Fruit fly (Drosophila melanogaster) whole organism, prepupa: ENCODE results near the gene fan.

Experiments
- CG11762 ChIP-seq: fragments of 200-800 bp; sonication (Bioruptor generic); optimal IDR thresholded peaks from 3 replicates; lab custom pipeline; 2016; ENCODE audit warnings: missing biosample characterization, missing genetic modification characterization; ENCODE audit not compliant: insufficient read depth
- CG11902 ChIP-seq: fragments of 200-800 bp; sonication (Bioruptor generic); optimal IDR thresholded peaks from 3 replicates; lab custom pipeline; 2016; ENCODE audit warnings: missing biosample characterization, missing genetic modification characterization
- CG15336 ChIP-seq: fragments of 200-800 bp; sonication (Bioruptor generic); IDR thresholded peaks from 2 replicates; pipeline ENCODE4 v1.3.6; 2022; ENCODE audit warnings: missing biosample characterization, missing genetic modification characterization
- CG1621 ChIP-seq: fragments of 200-800 bp; sonication (Bioruptor generic); optimal IDR thresholded peaks from 3 replicates; lab custom pipeline; 2018; ENCODE audit warnings: missing biosample characterization, mild to moderate bottlenecking, missing genetic modification characterization
- CG16779 ChIP-seq: fragments of 200-800 bp; sonication (Bioruptor generic); optimal IDR thresholded peaks from 3 replicates; lab custom pipeline; 2017; ENCODE audit warnings: missing biosample characterization, mild to moderate bottlenecking, missing genetic modification characterization
- CG3032 ChIP-seq: fragments of 200-800 bp; optimal IDR thresholded peaks from 2 replicates; lab custom pipeline; 2019; ENCODE audit warnings: missing biosample characterization, mild to moderate bottlenecking, missing genetic modification characterization, moderate library complexity
- CG31627 ChIP-seq: fragments of 200-800 bp; sonication (Bioruptor generic); optimal IDR thresholded peaks from 3 replicates; lab custom pipeline; 2016; ENCODE audit warnings: missing biosample characterization, missing genetic modification characterization
- CG32006 ChIP-seq: fragments of 200-800 bp; sonication (Bioruptor generic); optimal IDR thresholded peaks from 3 replicates; lab custom pipeline; 2017; ENCODE audit warnings: missing biosample characterization, mild to moderate bottlenecking, missing genetic modification characterization
- CG3919 ChIP-seq: fragments of 200-800 bp; sonication (Bioruptor generic); optimal IDR thresholded peaks from 3 replicates; lab custom pipeline; 2016; ENCODE audit warnings: missing biosample characterization, missing genetic modification characterization
- CG4318 ChIP-seq: fragments of 200-800 bp; sonication (Bioruptor generic); optimal IDR thresholded peaks from 3 replicates; lab custom pipeline; 2017; ENCODE audit warnings: missing biosample characterization, mild to moderate bottlenecking, missing genetic modification characterization
- CG6276 ChIP-seq: fragments of 200-800 bp; sonication (Bioruptor generic); optimal IDR thresholded peaks from 2 replicates; lab custom pipeline; 2017; ENCODE audit warnings: missing biosample characterization, mild to moderate bottlenecking, missing genetic modification characterization
- CG6792 ChIP-seq: fragments of 200-800 bp; sonication (Bioruptor generic); optimal IDR thresholded peaks from 3 replicates; lab custom pipeline; 2016; ENCODE audit warnings: missing biosample characterization, missing genetic modification characterization
- CG6808 ChIP-seq: fragments of 200-800 bp; sonication (Bioruptor generic); optimal IDR thresholded peaks from 3 replicates; lab custom pipeline; 2017; ENCODE audit warnings: missing biosample characterization, missing genetic modification characterization, mild to moderate bottlenecking, moderate library complexity, missing genetic modification reagents
- CG7368 ChIP-seq: fragments of 200-800 bp; sonication (Bioruptor generic); optimal IDR thresholded peaks from 3 replicates; lab custom pipeline; 2016; ENCODE audit warnings: missing biosample characterization, missing genetic modification characterization
- CG8119 ChIP-seq: fragments of 200-800 bp; sonication (Bioruptor generic); IDR thresholded peaks from 3 replicates; pipeline ENCODE4 v1.3.6; 2022; ENCODE audit warnings: missing biosample characterization, missing genetic modification characterization
- CG8632 ChIP-seq: fragments of 200-800 bp; sonication (Bioruptor generic); optimal IDR thresholded peaks from 3 replicates; lab custom pipeline; 2016; ENCODE audit warnings: missing biosample characterization, missing genetic modification characterization
- CG9139 ChIP-seq: fragments of 200-800 bp; sonication (Bioruptor generic); optimal IDR thresholded peaks from 3 replicates; lab custom pipeline; 2017; ENCODE audit warnings: missing biosample characterization, mild to moderate bottlenecking, missing genetic modification characterization
- Eip75B ChIP-seq: fragments of 200-800 bp; sonication (Bioruptor generic); optimal IDR thresholded peaks from 3 replicates; lab custom pipeline; 2016; ENCODE audit warnings: missing biosample characterization, missing genetic modification characterization
- Eip78C ChIP-seq: fragments of 200-800 bp; sonication (Bioruptor generic); peaks from one replicate; lab custom pipeline; 2016; ENCODE audit warnings: missing biosample characterization, missing genetic modification characterization
- Eip93F ChIP-seq: fragments of 200-800 bp; sonication (Bioruptor generic); optimal IDR thresholded peaks from 2 replicates; lab custom pipeline; 2016; ENCODE audit warnings: missing biosample characterization, mild to moderate bottlenecking, missing genetic modification characterization
- Ets21C ChIP-seq: fragments of 200-800 bp; sonication (Bioruptor generic); optimal IDR thresholded peaks from 3 replicates; lab custom pipeline; 2016; ENCODE audit warnings: missing biosample characterization, missing genetic modification characterization
- Ets96B ChIP-seq: fragments of 200-800 bp; optimal IDR thresholded peaks from 2 replicates; lab custom pipeline; 2019; ENCODE audit warnings: missing biosample characterization, mild to moderate bottlenecking, missing genetic modification characterization, moderate library complexity
- Gug ChIP-seq: fragments of 200-800 bp; sonication (Bioruptor generic); IDR thresholded peaks from 2 replicates; pipeline ENCODE4 v1.3.6; 2022; ENCODE audit warnings: missing biosample characterization, missing genetic modification characterization
- Hr39 ChIP-seq: fragments of 200-800 bp; sonication (Bioruptor generic); optimal IDR thresholded peaks from 2 replicates; lab custom pipeline; 2016; ENCODE audit warnings: missing biosample characterization, missing genetic modification characterization
- Lpt ChIP-seq: fragments of 200-800 bp; sonication (Bioruptor generic); optimal IDR thresholded peaks from 3 replicates; lab custom pipeline; 2016; ENCODE audit warnings: missing biosample characterization, missing genetic modification characterization
- OdsH ChIP-seq: fragments of 200-800 bp; sonication (Bioruptor generic); optimal IDR thresholded peaks from 3 replicates; lab custom pipeline; 2016; ENCODE audit warnings: missing biosample characterization, missing genetic modification characterization
- Sox15 ChIP-seq: fragments of 200-800 bp; sonication (Bioruptor generic); optimal IDR thresholded peaks from 3 replicates; lab custom pipeline; 2016; ENCODE audit warnings: missing biosample characterization, missing genetic modification characterization
- acj6 ChIP-seq: fragments of 200-800 bp; sonication (Bioruptor generic); optimal IDR thresholded peaks from 3 replicates; lab custom pipeline; 2016; ENCODE audit warnings: missing biosample characterization, missing genetic modification characterization
- cyc ChIP-seq: fragments of 200-800 bp; sonication (Bioruptor generic); optimal IDR thresholded peaks from 3 replicates; lab custom pipeline; 2016; ENCODE audit warnings: missing biosample characterization, missing genetic modification characterization
- dac ChIP-seq: fragments of 200-800 bp; sonication (Bioruptor generic); optimal IDR thresholded peaks from 2 replicates; lab custom pipeline; 2017; ENCODE audit warnings: missing biosample characterization, mild to moderate bottlenecking, missing genetic modification characterization
- dsx ChIP-seq: fragments of 200-800 bp; optimal IDR thresholded peaks from 3 replicates; lab custom pipeline; 2019; ENCODE audit warnings: missing biosample characterization, mild to moderate bottlenecking, missing genetic modification characterization, moderate library complexity; ENCODE audit not compliant: poor library complexity, severe bottlenecking
- eg ChIP-seq: fragments of 200-800 bp; sonication (Bioruptor generic); IDR thresholded peaks from 3 replicates; pipeline ENCODE4 v1.3.6; 2022; ENCODE audit warnings: missing biosample characterization, missing genetic modification characterization
- esn ChIP-seq: fragments of 200-800 bp; sonication (Bioruptor generic); optimal IDR thresholded peaks from 2 replicates; lab custom pipeline; 2016; ENCODE audit warnings: missing biosample characterization, mild to moderate bottlenecking, missing genetic modification characterization, moderate library complexity
- fd59A ChIP-seq: fragments of 200-800 bp; sonication (Bioruptor generic); optimal IDR thresholded peaks from 2 replicates; lab custom pipeline; 2017; ENCODE audit warnings: missing biosample characterization, mild to moderate bottlenecking, missing genetic modification characterization, missing genetic modification reagents
- fd85E ChIP-seq: fragments of 200-800 bp; sonication (Bioruptor generic); optimal IDR thresholded peaks from 3 replicates; lab custom pipeline; 2016; ENCODE audit warnings: missing biosample characterization, missing genetic modification characterization
- fkh ChIP-seq: fragments of 200-800 bp; sonication (Bioruptor generic); optimal IDR thresholded peaks from 3 replicates; lab custom pipeline; 2017; ENCODE audit warnings: missing biosample characterization, mild to moderate bottlenecking, missing genetic modification characterization, moderate library complexity
- lz ChIP-seq: fragments of 200-800 bp; sonication (Bioruptor generic); optimal IDR thresholded peaks from 3 replicates; lab custom pipeline; 2016; ENCODE audit warnings: missing biosample characterization, missing genetic modification characterization
- net ChIP-seq: fragments of 200-800 bp; sonication (Bioruptor generic); optimal IDR thresholded peaks from 3 replicates; lab custom pipeline; 2016; ENCODE audit warnings: missing biosample characterization, missing genetic modification characterization
- pdm3 ChIP-seq: fragments of 200-800 bp; sonication (Bioruptor generic); optimal IDR thresholded peaks from 3 replicates; lab custom pipeline; 2016; ENCODE audit warnings: missing biosample characterization, missing genetic modification characterization
- spab ChIP-seq: fragments of 200-800 bp; sonication (Bioruptor generic); optimal IDR thresholded peaks from 2 replicates; lab custom pipeline; 2017; ENCODE audit warnings: missing biosample characterization, mild to moderate bottlenecking, missing genetic modification characterization, missing genetic modification reagents
- ss ChIP-seq, 2 experiments: fragments of 200-800 bp; sonication (Bioruptor generic); optimal IDR thresholded peaks; 2 replicates in 1 of 2; 3 replicates in 1 of 2; lab custom pipeline; 2017 to 2018; ENCODE audit warnings: mild to moderate bottlenecking in 2 of 2, missing biosample characterization in 2 of 2, missing genetic modification characterization in 2 of 2, moderate library complexity in 1 of 2
- topi ChIP-seq: fragments of 200-800 bp; sonication (Bioruptor generic); optimal IDR thresholded peaks from 3 replicates; lab custom pipeline; 2016; ENCODE audit warnings: missing biosample characterization, missing genetic modification characterization
- vri ChIP-seq: fragments of 200-800 bp; sonication (Bioruptor generic); optimal IDR thresholded peaks from 3 replicates; lab custom pipeline; 2016; ENCODE audit warnings: missing biosample characterization, mild to moderate bottlenecking, missing genetic modification characterization

Gene fan

DNA sequence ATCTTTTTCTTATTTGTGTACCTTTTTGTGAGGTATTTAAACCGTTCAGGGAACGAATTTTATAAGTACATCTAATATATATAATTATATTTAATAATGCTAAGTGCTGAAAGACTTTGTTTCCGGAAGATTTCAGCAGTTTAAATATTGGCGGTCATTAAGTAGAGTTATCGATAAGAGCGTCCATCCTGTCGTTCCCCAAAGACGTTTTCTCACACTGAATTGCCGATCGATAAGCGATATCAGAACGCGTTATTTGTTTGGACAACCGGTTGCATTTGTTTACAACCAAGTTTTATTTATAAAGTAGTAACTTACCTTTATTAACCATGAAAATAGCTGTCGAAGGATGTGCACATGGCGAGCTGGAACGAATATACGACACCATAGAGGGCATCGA, 12.7 kb downstream of the fan start, which contains the start of gene ldbr:
ldbr (plus strand) TSS at position 238 of the 400 bp plus-strand sequence.
- TF ChIP-seq cyc (GFP tag; lab: Kevin White, UChicago): no peak
- TF ChIP-seq acj6: no peak
- no peak for TF ChIP-seq dac (GFP tag; lab: Kevin White, UChicago)
- TF ChIP-seq vri: peak; percentile 41
- peak; percentile 50 for TF ChIP-seq esn (GFP tag; lab: Kevin White, UChicago)
- peak; percentile 91 for TF ChIP-seq fkh (GFP tag; lab: Kevin White, UChicago)

DNA sequence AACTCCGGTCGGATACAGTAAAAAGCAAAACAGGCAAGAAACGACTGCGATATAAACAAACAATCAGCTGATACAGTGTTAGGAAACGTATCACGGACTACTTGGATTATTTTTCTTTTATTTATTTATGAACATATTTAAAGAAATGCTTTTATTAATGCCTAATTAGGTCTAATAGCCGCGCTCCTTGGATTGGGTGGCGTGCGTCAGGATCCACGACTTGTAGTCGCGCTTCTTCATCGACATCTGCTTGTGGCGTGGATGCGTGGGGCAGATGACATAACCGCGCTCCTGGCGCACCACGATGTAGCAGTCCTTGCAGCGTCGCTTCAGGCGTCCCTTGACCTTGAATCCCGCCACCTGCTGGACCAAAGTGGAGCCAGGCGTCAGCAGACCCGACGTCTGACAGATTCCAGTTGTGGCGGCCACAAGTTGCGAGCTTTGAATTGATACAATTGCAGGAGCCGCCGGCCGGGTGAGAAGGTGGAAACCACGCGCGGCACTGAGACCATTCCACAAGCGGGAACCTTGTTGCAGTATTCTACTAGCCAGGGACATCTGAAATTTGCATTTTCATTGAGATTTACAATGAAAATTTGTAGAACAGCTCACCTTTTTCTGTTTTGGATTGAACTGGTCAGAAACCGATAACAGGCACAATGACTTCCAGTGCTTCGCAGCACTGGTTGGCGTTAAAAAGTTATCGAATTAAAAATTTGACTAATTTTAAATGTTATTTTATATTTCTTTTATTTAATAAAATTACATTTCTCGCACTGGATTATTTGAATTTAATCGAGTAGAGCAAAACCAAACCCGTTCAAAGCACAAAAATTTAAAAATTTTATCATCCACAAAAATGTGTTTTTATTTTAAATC, 15.8 kb downstream of the fan start, which contains the start of the genes CG7550 and mRpL36:
CG7550 (minus strand) TSS at position 51 of the 879 bp plus-strand sequence.
mRpL36 (minus strand) TSS at position 652 of the 879 bp plus-strand sequence.
- TF ChIP-seq Eip78C (GFP tag; lab: Kevin White, UChicago): no peak
- TF ChIP-seq CG6792: no peak
- TF ChIP-seq CG32006 (GFP tag; lab: Kevin White, UChicago): no peak
- no peak for TF ChIP-seq CG8632
- peak; percentile 49 for TF ChIP-seq esn (GFP tag; lab: Kevin White, UChicago)
- no peak for TF ChIP-seq Hr39
- no peak for TF ChIP-seq lz (GFP tag; lab: Kevin White, UChicago)
- no peak for TF ChIP-seq CG6808 (GFP tag; lab: Kevin White, UChicago)
- TF ChIP-seq Gug: no peak
- TF ChIP-seq CG16779 (tag; lab: Kevin White, UChicago): no peak
- no peak for TF ChIP-seq spab
- no peak for TF ChIP-seq CG6276 (GFP tag; lab: Kevin White, UChicago)
- TF ChIP-seq vri: peak; percentile 24
- no peak for TF ChIP-seq Ets96B (tag; lab: Kevin White, UChicago)
- TF ChIP-seq pdm3 (GFP tag; lab: Kevin White, UChicago): no peak
- TF ChIP-seq eg (GFP tag; lab: Robert Waterston, UW): no peak
- no peak for TF ChIP-seq CG1621
- peak; percentile 37 for TF ChIP-seq fkh (GFP tag; lab: Kevin White, UChicago)

DNA sequence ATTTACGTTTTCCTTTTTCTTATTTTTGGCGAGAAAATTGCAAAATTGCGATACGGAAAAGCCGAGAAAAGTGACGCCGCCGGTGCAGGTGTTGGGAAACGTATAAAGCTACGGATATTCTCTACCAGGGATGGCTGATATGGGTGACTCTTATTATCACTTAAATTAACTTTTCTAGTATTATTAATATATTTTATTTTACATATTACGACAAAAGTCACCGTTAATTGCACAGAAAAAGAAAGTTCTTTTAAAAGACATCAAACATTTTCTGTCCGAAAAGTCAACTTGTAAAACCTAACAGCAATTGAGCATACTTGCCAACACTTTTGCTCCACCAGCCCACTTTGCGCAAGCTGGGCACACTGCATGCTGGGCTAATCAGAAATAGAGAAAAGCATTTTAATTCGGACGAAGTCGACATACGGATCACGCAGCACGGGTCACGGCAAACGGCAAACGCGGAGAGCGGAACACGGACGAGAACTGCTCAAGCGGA, 18.8 kb downstream of the fan start, which contains the start of the genes Cds and Uba2:
Cds (plus strand) TSS at position 51 of the 499 bp plus-strand sequence.
Uba2 (minus strand) TSS at position 107 of the 499 bp plus-strand sequence.
- peak; percentile 78 for TF ChIP-seq Ets21C (GFP tag; lab: Kevin White, UChicago)
- peak; percentile 85 for TF ChIP-seq net
- TF ChIP-seq CG9139 (GFP tag; lab: Kevin White, UChicago): peak; percentile 71
- TF ChIP-seq CG3919: peak; percentile 90
- TF ChIP-seq cyc (GFP tag; lab: Kevin White, UChicago): peak; percentile 86
- peak; percentile 87 for TF ChIP-seq CG3032
- TF ChIP-seq topi (GFP tag; lab: Kevin White, UChicago): peak; percentile 78
- peak; percentile 85 for TF ChIP-seq vri
- peak; percentile 83; the same call in 2 of the 3 replicates for TF ChIP-seq CG8119
- peak; percentile 92 for TF ChIP-seq acj6
- peak; percentile 86 for TF ChIP-seq CG15336 (GFP tag; lab: Robert Waterston, UW)
- TF ChIP-seq Gug: peak; percentile 85
- peak; percentile 72 for TF ChIP-seq CG7368 (GFP tag; lab: Kevin White, UChicago)
- peak; percentile 93 for TF ChIP-seq OdsH (GFP tag; lab: Kevin White, UChicago)
- peak; percentile 71 for TF ChIP-seq dsx
- TF ChIP-seq pdm3 (GFP tag; lab: Kevin White, UChicago): no peak
- peak; percentile 74 for TF ChIP-seq fd85E
- TF ChIP-seq lz (GFP tag; lab: Kevin White, UChicago): peak; percentile 87
- peak; percentile 79 for TF ChIP-seq CG11902 (GFP tag; lab: Kevin White, UChicago)
- TF ChIP-seq CG32006 (GFP tag; lab: Kevin White, UChicago): peak; percentile 90
- peak; percentile 84 for TF ChIP-seq Eip93F (GFP tag; lab: Kevin White, UChicago)
- peak; percentile 81 for TF ChIP-seq CG11762 (GFP tag; lab: Kevin White, UChicago)
- peak; percentile 83 for TF ChIP-seq CG6792
- TF ChIP-seq dac (GFP tag; lab: Kevin White, UChicago): peak; percentile 81
- TF ChIP-seq Sox15 (GFP tag; lab: Kevin White, UChicago): peak; percentile 86
- TF ChIP-seq fkh (GFP tag; lab: Kevin White, UChicago): no peak
- peak; percentile 92 for TF ChIP-seq eg (GFP tag; lab: Robert Waterston, UW)
- peak in 1 of 2 experiments; percentile 85 for TF ChIP-seq ss (GFP tag; optimal IDR thresholded peaks at IDR 0.05; lab: Kevin White, UChicago)
- peak; percentile 83 for TF ChIP-seq CG31627
- TF ChIP-seq Lpt (GFP tag; lab: Kevin White, UChicago): peak; percentile 79
- no peak for TF ChIP-seq CG4318
- TF ChIP-seq fd59A: peak; percentile 35
- TF ChIP-seq Eip75B (GFP tag; lab: Kevin White, UChicago): peak; percentile 82
